Worm (Caenorhabditis elegans) whole organism, L3 larva: ENCODE data around the gene fbxb-11.
"Not testable (repeated sequence)": the region's sequence is repeated elsewhere in the genome, so short reads cannot be mapped to it uniquely, and the experiment has no call there.

Source experiments
- R02D3.7 ChIP-seq: fragments of 150-350 bp; optimal IDR thresholded peaks from 2 replicates; lab custom pipeline; 2014; ENCODE audit warnings: missing biosample characterization, missing genetic modification characterization
- ZK546.5 ChIP-seq: sonication (generic microtip); optimal IDR thresholded peaks from 2 replicates; lab custom pipeline; 2017; ENCODE audit warnings: missing biosample characterization, missing genetic modification characterization
- ceh-9 ChIP-seq: sonication (generic microtip); optimal IDR thresholded peaks from 2 replicates; lab custom pipeline; 2018; ENCODE audit warnings: missing biosample characterization, missing genetic modification characterization
- daf-12 ChIP-seq: fragments of 150-350 bp; optimal IDR thresholded peaks from 2 replicates; lab custom pipeline; 2014; ENCODE audit warnings: missing biosample characterization, missing genetic modification reagents, missing genetic modification characterization
- egl-27 ChIP-seq: sonication (generic microtip); optimal IDR thresholded peaks from 4 replicates; lab custom pipeline; 2017; ENCODE audit warnings: missing biosample characterization, missing genetic modification reagents, missing genetic modification characterization
- elt-2 ChIP-seq: sonication (generic microtip); optimal IDR thresholded peaks from 2 replicates; lab custom pipeline; 2016; ENCODE audit warnings: missing genetic modification reagents, mild to moderate bottlenecking, missing genetic modification characterization, missing compliant biosample characterization
- elt-3 ChIP-seq, 3 experiments: fragments of 150-350 bp in 1 of 3; sonication (generic microtip) in 2 of 3; optimal IDR thresholded peaks; 2 replicates in 2 of 3; 4 replicates in 1 of 3; lab custom pipeline; 2014 to 2017; ENCODE audit warnings: missing biosample characterization in 3 of 3, missing genetic modification characterization in 3 of 3
- eor-1 ChIP-seq, 2 experiments: fragments of 150-350 bp; optimal IDR thresholded peaks; 2 replicates each; lab custom pipeline; 2014 to 2018; ENCODE audit warnings: missing biosample characterization in 2 of 2, missing genetic modification characterization in 2 of 2
- fkh-2 ChIP-seq: fragments of 150-350 bp; optimal IDR thresholded peaks from 2 replicates; lab custom pipeline; 2014; ENCODE audit warnings: missing biosample characterization, missing genetic modification reagents, missing genetic modification characterization
- fos-1 ChIP-seq: fragments of 150-350 bp; optimal IDR thresholded peaks from 2 replicates; lab custom pipeline; 2014; ENCODE audit warnings: missing biosample characterization, missing genetic modification characterization
- jun-1 ChIP-seq: fragments of 150-350 bp; optimal IDR thresholded peaks from 2 replicates; lab custom pipeline; 2014; ENCODE audit warnings: missing biosample characterization, missing genetic modification reagents, missing genetic modification characterization
- lsy-12 ChIP-seq: sonication (generic microtip); optimal IDR thresholded peaks from 2 replicates; lab custom pipeline; 2016; ENCODE audit warnings: mild to moderate bottlenecking, missing genetic modification characterization, missing compliant biosample characterization
- nhr-23 ChIP-seq: fragments of 150-350 bp; optimal IDR thresholded peaks from 2 replicates; lab custom pipeline; 2014; ENCODE audit warnings: missing biosample characterization, missing genetic modification reagents, missing genetic modification characterization
- nhr-237 ChIP-seq: fragments of 150-350 bp; optimal IDR thresholded peaks from 2 replicates; lab custom pipeline; 2014; ENCODE audit warnings: missing biosample characterization, missing genetic modification characterization
- nhr-28 ChIP-seq: fragments of 150-350 bp; optimal IDR thresholded peaks from 2 replicates; lab custom pipeline; 2014; ENCODE audit warnings: missing biosample characterization, missing genetic modification characterization
- nhr-67 ChIP-seq: fragments of 150-350 bp; optimal IDR thresholded peaks from 2 replicates; lab custom pipeline; 2014; ENCODE audit warnings: missing biosample characterization, missing genetic modification characterization
- pqm-1 ChIP-seq: fragments of 150-350 bp; optimal IDR thresholded peaks from 2 replicates; lab custom pipeline; 2017; ENCODE audit warnings: missing biosample characterization, missing genetic modification characterization, inconsistent platforms
- sea-2 ChIP-seq: fragments of 150-350 bp; sonication (generic microtip); optimal IDR thresholded peaks from 4 replicates; lab custom pipeline; 2014; ENCODE audit warnings: missing biosample characterization, missing genetic modification reagents, missing genetic modification characterization
- unc-39 ChIP-seq: sonication (generic microtip); optimal IDR thresholded peaks from 4 replicates; lab custom pipeline; 2017; ENCODE audit warnings: missing biosample characterization, missing genetic modification characterization
- unc-62 ChIP-seq: fragments of 150-350 bp; sonication (generic microtip); optimal IDR thresholded peaks from 4 replicates; lab custom pipeline; 2014; ENCODE audit warnings: missing biosample characterization, missing genetic modification reagents, missing genetic modification characterization

The fbxb-11 gene

DNA sequence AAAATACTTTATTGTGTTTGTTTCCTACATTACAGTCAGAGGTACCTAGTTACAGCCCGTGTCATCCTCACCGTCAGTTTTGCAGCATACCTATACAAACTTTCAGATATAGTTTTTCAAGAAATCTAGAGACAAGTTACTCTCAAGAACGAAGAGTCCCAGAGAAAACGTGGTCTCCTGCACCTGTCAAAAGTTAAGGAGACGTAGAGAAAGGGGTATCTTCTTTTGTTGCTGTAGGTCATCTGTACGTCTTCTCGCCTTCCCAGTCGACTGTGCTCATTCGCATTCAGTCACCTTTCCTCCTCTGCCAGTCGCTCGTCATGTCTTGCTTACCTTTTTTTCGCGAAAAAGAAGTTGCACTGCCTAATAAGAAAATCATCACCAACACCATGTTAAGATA, 37.1 kb downstream of the fbxb-11 start, which contains the start of gene F36H5.4:
Gene F36H5.4 (plus strand): TSS at position 301 of the 400 bp plus-strand sequence.
- TF ChIP-seq daf-12 (tag; lab: Kevin White, UChicago) (no peak), nhr-67 (tag; lab: Kevin White, UChicago) (no peak), unc-62 (GFP tag; lab: Kevin White, UChicago) (no peak)

- TF ChIP-seq lsy-12 (tag; lab: Kevin White, UChicago) (no peak), jun-1 (no peak), egl-27 (tag; lab: Kevin White, UChicago) (no peak), eor-1 (tag; optimal IDR thresholded peaks at IDR 0.05; lab: Kevin White, UChicago) (no peak), ZK546.5 (tag; lab: Kevin White, UChicago) (no peak), elt-2 (tag; lab: Kevin White, UChicago) (no peak)
Observed at ce11 chrII:1763072-1763471, 38.7 kb downstream of the fbxb-11 start, which contains the start of gene math-28. TSS of gene math-28 (plus strand) at chrII:1763372.

DNA sequence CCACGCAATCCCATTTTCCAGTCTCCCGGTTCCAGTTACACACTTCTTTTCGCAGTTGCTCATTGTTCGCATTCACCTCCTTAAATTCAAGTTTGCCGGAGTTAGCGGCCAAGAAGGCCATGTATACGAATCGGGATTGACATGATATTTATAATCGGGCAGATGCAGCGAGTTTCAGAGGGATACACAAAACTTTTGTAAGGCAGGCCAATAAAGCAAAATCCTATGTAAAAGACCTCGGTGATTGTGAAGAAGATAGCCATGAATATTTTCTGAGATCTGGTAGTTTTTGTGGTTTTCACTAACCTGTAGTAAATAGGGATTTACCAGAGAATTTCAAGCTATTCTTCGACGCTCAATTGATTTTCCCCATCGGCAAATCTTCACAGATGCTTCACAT, 42.3 kb downstream of the fbxb-11 start:
- TF ChIP-seq jun-1 (no peak), unc-39 (tag; lab: Kevin White, UChicago) (no peak), nhr-67 (tag; lab: Kevin White, UChicago) (no peak)

- TF ChIP-seq elt-2 (tag; lab: Kevin White, UChicago) (peak; percentile 75), pqm-1 (peak; percentile 39)
Observed at ce11 chrII:1767458-1767857, 43.0 kb downstream of the fbxb-11 start.

DNA sequence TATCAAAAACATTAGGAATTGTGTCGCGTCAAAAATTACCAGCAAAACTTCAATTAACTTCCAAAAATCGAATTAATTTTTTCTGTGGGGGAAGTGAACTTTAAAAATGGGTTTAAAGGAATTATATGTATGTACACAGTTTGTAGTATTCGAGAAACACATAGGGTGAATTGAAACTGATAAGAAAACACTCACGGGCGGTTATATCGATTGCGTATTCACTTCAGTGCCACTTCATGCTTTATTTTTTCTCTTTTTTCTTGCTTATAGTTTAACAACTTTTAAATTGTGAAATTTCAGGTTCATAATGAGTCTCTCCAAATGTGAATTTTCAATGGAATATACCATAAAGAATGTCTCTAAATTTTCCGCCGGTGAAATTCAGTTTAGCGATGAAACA, 46.9 kb downstream of the fbxb-11 start, which contains the start of gene math-26:
Gene math-26 (plus strand): TSS at position 301 of the 400 bp plus-strand sequence.
- peak; percentile 21 for TF ChIP-seq elt-2 (tag; lab: Kevin White, UChicago)

DNA sequence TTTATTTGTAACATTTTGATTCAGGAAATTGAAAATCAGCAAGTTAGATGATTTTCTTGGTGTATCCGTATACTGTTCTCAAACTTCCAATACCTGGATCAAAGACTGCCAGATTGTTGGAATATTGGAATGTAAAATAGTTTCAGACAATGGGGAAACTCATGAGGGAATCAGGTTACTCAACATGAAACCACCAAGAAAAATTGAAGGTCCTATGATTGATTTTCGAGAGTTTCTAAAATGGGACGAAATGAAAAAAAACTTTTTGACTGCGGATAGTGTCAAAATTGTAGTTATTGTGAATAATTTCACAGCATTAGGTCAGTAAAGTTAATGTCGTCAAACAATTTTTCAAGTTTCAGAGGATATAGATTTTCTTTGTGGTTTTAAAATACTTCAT, 47.4 kb downstream of the fbxb-11 start, which contains the start of gene math-3:
Gene math-3 (plus strand): TSS at position 301 of the 400 bp plus-strand sequence.
- TF ChIP-seq nhr-237 (tag; lab: Kevin White, UChicago), result no peak
- no peak for TF ChIP-seq fkh-2
- no peak for TF ChIP-seq pqm-1
- TF ChIP-seq unc-39 (tag; lab: Kevin White, UChicago), result no peak
- no peak for TF ChIP-seq sea-2 (GFP tag; lab: Kevin White, UChicago)
- TF ChIP-seq nhr-28, result no peak
- TF ChIP-seq ZK546.5 (tag; lab: Kevin White, UChicago), result no peak
- no peak for TF ChIP-seq elt-3 (tag; optimal IDR thresholded peaks at IDR 0.05; lab: Kevin White, UChicago)
- TF ChIP-seq daf-12 (tag; lab: Kevin White, UChicago), result no peak
- no peak for TF ChIP-seq nhr-23

DNA sequence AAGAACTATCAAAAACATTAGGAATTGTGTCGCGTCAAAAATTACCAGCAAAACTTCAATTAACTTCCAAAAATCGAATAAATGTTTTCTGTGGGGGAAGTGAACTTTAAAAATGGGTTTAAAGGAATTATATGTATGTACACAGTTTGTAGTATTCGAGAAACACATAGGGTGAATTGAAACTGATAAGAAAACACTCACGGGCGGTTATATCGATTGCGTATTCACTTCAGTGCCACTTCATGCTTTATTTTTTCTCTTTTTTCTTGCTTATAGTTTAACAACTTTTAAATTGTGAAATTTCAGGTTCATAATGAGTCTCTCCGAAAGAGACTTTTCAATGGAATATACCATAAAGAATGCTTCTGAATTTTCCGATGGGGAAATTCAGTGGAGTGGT, 50.8 kb downstream of the fbxb-11 start, which contains the start of gene F36H5.14:
Gene F36H5.14 (plus strand): TSS at position 301 of the 400 bp plus-strand sequence.
- TF ChIP-seq R02D3.7 (tag; lab: Kevin White, UChicago); fos-1 (tag; lab: Kevin White, UChicago); ceh-9: not testable (repeated sequence)
